Worm (Caenorhabditis elegans): ENCODE results near the gene F25B3.2.

Gene F25B3.2

ce11 chrV:9546042-9546581, 31.0 kb upstream of the F25B3.2 start, which contains the start of gene C50F4.6:
TSS of gene C50F4.6 (plus strand) at chrV:9546092.
- peak; percentile 27 for TF ChIP-seq lin-32 (GFP tag; optimal IDR thresholded peaks at IDR 0.05)
- TF ChIP-seq cnd-1 (tag; optimal IDR thresholded peaks at IDR 0.05), result peak; percentile 14
- no peak for TF ChIP-seq ceh-39 (tag; optimal IDR thresholded peaks at IDR 0.05)

ce11 chrV:9546860-9547269, 30.2 kb upstream of the F25B3.2 start, which contains the start of gene his-37:
TSS of gene his-37 (plus strand) at chrV:9547105.
- TF ChIP-seq nhr-237 (tag; optimal IDR thresholded peaks at IDR 0.05) (peak; percentile 96), blmp-1 (tag; optimal IDR thresholded peaks at IDR 0.05) (no peak), ceh-83 (GFP tag; optimal IDR thresholded peaks at IDR 0.05) (peak; percentile 68), elt-3 (tag; optimal IDR thresholded peaks at IDR 0.05) (peak; percentile 54), ham-2 (GFP tag; optimal IDR thresholded peaks at IDR 0.05) (peak; percentile 29), pha-4 (tag; optimal IDR thresholded peaks at IDR 0.05) (peak; percentile 95), lin-32 (GFP tag; optimal IDR thresholded peaks at IDR 0.05) (peak; percentile 8), sptf-1 (tag; optimal IDR thresholded peaks at IDR 0.05) (peak; percentile 76), ceh-39 (tag; optimal IDR thresholded peaks at IDR 0.05) (peak; percentile 86), nhr-28 (tag; optimal IDR thresholded peaks at IDR 0.05) (peak; percentile 33), bed-3 (GFP tag; optimal IDR thresholded peaks at IDR 0.05) (no peak), cnd-1 (tag; optimal IDR thresholded peaks at IDR 0.05) (peak; percentile 49), mls-2 (tag; optimal IDR thresholded peaks at IDR 0.05) (peak; percentile 70), lsy-2 (tag; optimal IDR thresholded peaks at IDR 0.05) (peak; percentile 86), ceh-43 (GFP tag; optimal IDR thresholded peaks at IDR 0.05) (peak; percentile 54), sem-2 (GFP tag; optimal IDR thresholded peaks at IDR 0.05) (no peak), tbx-8 (GFP tag; optimal IDR thresholded peaks at IDR 0.05) (peak; percentile 59), M03D4.4 (tag; optimal IDR thresholded peaks at IDR 0.05) (peak; percentile 72), nhr-12 (tag; optimal IDR thresholded peaks at IDR 0.05) (no peak), mep-1 (tag; optimal IDR thresholded peaks at IDR 0.05) (peak; percentile 97), flh-1 (GFP tag; optimal IDR thresholded peaks at IDR 0.05) (no peak), hlh-1 (tag; optimal IDR thresholded peaks at IDR 0.05) (peak; percentile 76), ces-1 (GFP tag; optimal IDR thresholded peaks at IDR 0.05) (peak; percentile 78), zip-8 (tag; optimal IDR thresholded peaks at IDR 0.05) (no peak), nhr-76 (tag; optimal IDR thresholded peaks at IDR 0.05) (no peak), mab-5 (tag; optimal IDR thresholded peaks at IDR 0.05) (peak; percentile 36), nhr-2 (tag; optimal IDR thresholded peaks at IDR 0.05) (peak; percentile 38), unc-62 (GFP tag; optimal IDR thresholded peaks at IDR 0.05) (peak; percentile 97), elt-1 (tag; optimal IDR thresholded peaks at IDR 0.05; ENCODE audit: borderline replicate concordance, insufficient read depth) (no peak), unc-39 (tag; optimal IDR thresholded peaks at IDR 0.05) (no peak), ztf-11 (tag; optimal IDR thresholded peaks at IDR 0.05) (peak; percentile 78), drap-1 (GFP tag; optimal IDR thresholded peaks at IDR 0.05) (peak; percentile 79), unc-120 (tag; optimal IDR thresholded peaks at IDR 0.05; ENCODE audit: poor library complexity, severe bottlenecking) (peak; percentile 85), snpc-4 (tag; optimal IDR thresholded peaks at IDR 0.05) (no peak), lin-13 (tag; optimal IDR thresholded peaks at IDR 0.05) (peak; percentile 96)

ce11 chrV:9549459-9549858, 27.6 kb upstream of the F25B3.2 start, which contains the start of gene nstp-10:
TSS of gene nstp-10 (minus strand) at chrV:9549836.
- TF ChIP-seq M03D4.4 (tag; optimal IDR thresholded peaks at IDR 0.05), result no peak
- no peak for TF ChIP-seq flh-1 (GFP tag; optimal IDR thresholded peaks at IDR 0.05)
- peak; percentile 28 for TF ChIP-seq ces-1 (GFP tag; optimal IDR thresholded peaks at IDR 0.05)
- no peak for TF ChIP-seq mab-5 (tag; optimal IDR thresholded peaks at IDR 0.05)
- no peak for TF ChIP-seq unc-62 (GFP tag; optimal IDR thresholded peaks at IDR 0.05)
- TF ChIP-seq elt-3 (tag; optimal IDR thresholded peaks at IDR 0.05), result no peak
- TF ChIP-seq nhr-76 (tag; optimal IDR thresholded peaks at IDR 0.05), result no peak
- peak; percentile 84 for TF ChIP-seq lsy-2 (tag; optimal IDR thresholded peaks at IDR 0.05)
- TF ChIP-seq unc-39 (tag; optimal IDR thresholded peaks at IDR 0.05), result no peak
- TF ChIP-seq ztf-11 (tag; optimal IDR thresholded peaks at IDR 0.05), result no peak
- TF ChIP-seq snpc-4 (tag; optimal IDR thresholded peaks at IDR 0.05), result no peak
- no peak for TF ChIP-seq cnd-1 (tag; optimal IDR thresholded peaks at IDR 0.05)
- TF ChIP-seq ceh-43 (GFP tag; optimal IDR thresholded peaks at IDR 0.05), result no peak
- no peak for TF ChIP-seq lin-32 (GFP tag; optimal IDR thresholded peaks at IDR 0.05)
- TF ChIP-seq unc-120 (tag; optimal IDR thresholded peaks at IDR 0.05; ENCODE audit: poor library complexity, severe bottlenecking), result no peak
- peak; percentile 8 for TF ChIP-seq nhr-237 (tag; optimal IDR thresholded peaks at IDR 0.05)
- no peak for TF ChIP-seq mls-2 (tag; optimal IDR thresholded peaks at IDR 0.05)
- no peak for TF ChIP-seq tbx-8 (GFP tag; optimal IDR thresholded peaks at IDR 0.05)
- TF ChIP-seq bed-3 (GFP tag; optimal IDR thresholded peaks at IDR 0.05), result no peak
- no peak for TF ChIP-seq hlh-1 (tag; optimal IDR thresholded peaks at IDR 0.05)
- peak; percentile 81 for TF ChIP-seq mep-1 (tag; optimal IDR thresholded peaks at IDR 0.05)
- peak; percentile 47 for TF ChIP-seq lin-13 (tag; optimal IDR thresholded peaks at IDR 0.05)
- no peak for TF ChIP-seq nhr-2 (tag; optimal IDR thresholded peaks at IDR 0.05)

Data from whole organism, mixed stage, embryonic.